Worm (Caenorhabditis elegans) whole organism, L1 larva: ENCODE measurements around the gene B0212.3.
A peak's percentile ranks its signal among the peaks of the same experiment; 100 is the strongest.
"Not testable (repeated sequence)": the region's sequence is repeated elsewhere in the genome, so short reads cannot be mapped to it uniquely, and the experiment has no call there.

Experiments used
- C04F5.9 ChIP-seq: sonication (generic microtip); optimal IDR thresholded peaks from 2 replicates; lab custom pipeline; 2016; ENCODE audit warnings: missing genetic modification characterization, missing compliant biosample characterization
- C16A3.4 ChIP-seq: fragments of 150-350 bp; optimal IDR thresholded peaks from 2 replicates; lab custom pipeline; 2014; ENCODE audit warnings: missing biosample characterization, missing genetic modification characterization
- Y116A8C.19 ChIP-seq: sonication (generic microtip); optimal IDR thresholded peaks from 2 replicates; lab custom pipeline; 2016; ENCODE audit warnings: missing compliant biosample characterization, missing genetic modification characterization, borderline replicate concordance
- aha-1 ChIP-seq: fragments of 150-350 bp; optimal IDR thresholded peaks from 2 replicates; lab custom pipeline; 2014; ENCODE audit warnings: missing biosample characterization, missing genetic modification characterization
- ama-1 ChIP-seq: fragments of 150-350 bp; optimal IDR thresholded peaks from 2 replicates; lab custom pipeline; 2014
- blmp-1 ChIP-seq: fragments of 150-350 bp; optimal IDR thresholded peaks from 2 replicates; lab custom pipeline; 2014; ENCODE audit warnings: missing biosample characterization, missing genetic modification characterization
- ceh-82 ChIP-seq, 3 experiments: fragments of 150-350 bp in 1 of 3; sonication (generic microtip) in 2 of 3; optimal IDR thresholded peaks; 2 replicates each; lab custom pipeline; 2014 to 2017; ENCODE audit warnings: missing biosample characterization in 3 of 3, missing genetic modification characterization in 3 of 3
- dpl-1 ChIP-seq, 3 experiments: fragments of 150-350 bp in 2 of 3; sonication (generic microtip) in 1 of 3; optimal IDR thresholded peaks; 2 replicates each; lab custom pipeline; 2014 to 2017; ENCODE audit warnings: missing biosample characterization in 3 of 3, missing genetic modification characterization in 3 of 3, missing genetic modification reagents in 3 of 3
- dsc-1 ChIP-seq: sonication (generic microtip); optimal IDR thresholded peaks from 2 replicates; lab custom pipeline; 2016; ENCODE audit warnings: mild to moderate bottlenecking, missing genetic modification characterization, missing compliant biosample characterization
- efl-1 ChIP-seq, 4 experiments: fragments of 150-350 bp; optimal IDR thresholded peaks in 3 of 4; peaks in 1 of 4; 1 replicate in 1 of 4; 2 replicates in 3 of 4; lab custom pipeline; 2014; ENCODE audit warnings: missing biosample characterization in 2 of 4, missing genetic modification characterization in 2 of 4, missing genetic modification reagents in 2 of 4
- elt-2 ChIP-seq: sonication (generic microtip); optimal IDR thresholded peaks from 2 replicates; lab custom pipeline; 2016; ENCODE audit warnings: missing genetic modification characterization, mild to moderate bottlenecking, inconsistent platforms, missing compliant biosample characterization, missing genetic modification reagents
- fkh-8 ChIP-seq: sonication (generic microtip); optimal IDR thresholded peaks from 2 replicates; lab custom pipeline; 2016; ENCODE audit warnings: mild to moderate bottlenecking, missing genetic modification characterization, missing compliant biosample characterization
- fos-1 ChIP-seq: fragments of 150-350 bp; optimal IDR thresholded peaks from 2 replicates; lab custom pipeline; 2014; ENCODE audit warnings: missing biosample characterization, missing genetic modification characterization
- hlh-17 ChIP-seq: fragments of 200-800 bp; sonication (Bioruptor generic); optimal IDR thresholded peaks from 2 replicates; lab custom pipeline; 2018; ENCODE audit warnings: missing genetic modification characterization, mild to moderate bottlenecking, missing compliant biosample characterization, moderate library complexity, borderline replicate concordance
- isw-1 ChIP-seq: fragments of 200-800 bp; sonication (Bioruptor generic); IDR thresholded peaks from 2 replicates; pipeline ENCODE4 v1.3.6; 2022; ENCODE audit warnings: missing genetic modification characterization, missing compliant biosample characterization
- lin-35 ChIP-seq, 2 experiments: fragments of 150-350 bp; optimal IDR thresholded peaks; 2 replicates each; lab custom pipeline; 2014; ENCODE audit warnings: missing biosample characterization in 2 of 2, missing genetic modification characterization in 2 of 2, missing genetic modification reagents in 2 of 2
- lsy-2 ChIP-seq, 2 experiments: fragments of 150-350 bp; optimal IDR thresholded peaks; 2 replicates each; lab custom pipeline; 2014; ENCODE audit warnings: missing biosample characterization in 2 of 2, missing genetic modification characterization in 2 of 2
- nhr-11 ChIP-seq: fragments of 150-350 bp; optimal IDR thresholded peaks from 2 replicates; lab custom pipeline; 2014; ENCODE audit warnings: missing biosample characterization, missing genetic modification characterization
- nhr-20 ChIP-seq: sonication (generic microtip); optimal IDR thresholded peaks from 2 replicates; lab custom pipeline; 2016; ENCODE audit warnings: mild to moderate bottlenecking, missing genetic modification characterization, missing compliant biosample characterization
- nhr-237 ChIP-seq: fragments of 150-350 bp; optimal IDR thresholded peaks from 2 replicates; lab custom pipeline; 2014; ENCODE audit warnings: missing biosample characterization, missing genetic modification characterization
- nhr-47 ChIP-seq: sonication (generic microtip); optimal IDR thresholded peaks from 2 replicates; lab custom pipeline; 2016; ENCODE audit warnings: mild to moderate bottlenecking, missing genetic modification characterization, moderate library complexity, missing compliant biosample characterization
- nhr-71 ChIP-seq: sonication (generic microtip); optimal IDR thresholded peaks from 2 replicates; lab custom pipeline; 2016; ENCODE audit warnings: mild to moderate bottlenecking, missing genetic modification characterization, moderate library complexity, missing compliant biosample characterization
- nhr-85 ChIP-seq: sonication (generic microtip); peaks from one replicate; lab custom pipeline; 2016; ENCODE audit warnings: missing genetic modification characterization, inconsistent platforms, missing compliant biosample characterization
- skn-1 ChIP-seq: fragments of 150-350 bp; optimal IDR thresholded peaks from 2 replicates; lab custom pipeline; 2014; ENCODE audit warnings: missing biosample characterization, missing genetic modification characterization
- sox-4 ChIP-seq: sonication (generic microtip); optimal IDR thresholded peaks from 2 replicates; lab custom pipeline; 2016; ENCODE audit warnings: missing genetic modification characterization, missing compliant biosample characterization
- tlp-1 ChIP-seq: fragments of 150-350 bp; optimal IDR thresholded peaks from 2 replicates; lab custom pipeline; 2014; ENCODE audit warnings: missing biosample characterization, missing genetic modification characterization
- unc-130 ChIP-seq: fragments of 150-350 bp; optimal IDR thresholded peaks from 2 replicates; lab custom pipeline; 2017; ENCODE audit warnings: missing biosample characterization, missing genetic modification characterization, inconsistent platforms
- unc-62 ChIP-seq: fragments of 150-350 bp; optimal IDR thresholded peaks from 2 replicates; lab custom pipeline; 2014; ENCODE audit warnings: missing biosample characterization, missing genetic modification reagents, missing genetic modification characterization
- ztf-11 ChIP-seq, 2 experiments: sonication (generic microtip); optimal IDR thresholded peaks; 2 replicates each; lab custom pipeline; 2016 to 2017; ENCODE audit warnings: missing genetic modification characterization in 2 of 2, missing biosample characterization in 1 of 2, missing compliant biosample characterization in 1 of 2

The B0212.3 gene

DNA sequence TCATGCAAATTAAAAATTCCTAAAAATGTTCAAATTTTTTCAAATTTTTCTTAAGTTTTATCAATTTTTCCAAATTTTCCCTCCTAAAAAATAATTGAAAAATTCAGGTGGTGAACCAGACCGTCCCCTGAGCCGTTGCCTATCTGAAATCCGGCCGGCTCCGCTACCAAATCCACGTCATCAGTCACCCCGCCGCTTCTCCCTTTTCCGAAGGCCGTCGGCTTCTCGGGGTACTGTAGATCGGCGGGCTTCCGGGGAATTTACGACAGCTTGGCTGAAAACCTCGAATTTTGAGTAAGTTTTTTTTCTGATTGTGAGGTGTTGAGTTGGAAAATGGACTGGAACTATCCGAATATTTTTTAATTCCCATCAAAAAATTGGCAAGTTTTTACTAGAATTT lies 30.6 kb downstream of the B0212.3 start:
- TF ChIP-seq fkh-8 (no peak), ztf-11 (tag; optimal IDR thresholded peaks at IDR 0.05; lab: Kevin White, UChicago) (no peak)

DNA sequence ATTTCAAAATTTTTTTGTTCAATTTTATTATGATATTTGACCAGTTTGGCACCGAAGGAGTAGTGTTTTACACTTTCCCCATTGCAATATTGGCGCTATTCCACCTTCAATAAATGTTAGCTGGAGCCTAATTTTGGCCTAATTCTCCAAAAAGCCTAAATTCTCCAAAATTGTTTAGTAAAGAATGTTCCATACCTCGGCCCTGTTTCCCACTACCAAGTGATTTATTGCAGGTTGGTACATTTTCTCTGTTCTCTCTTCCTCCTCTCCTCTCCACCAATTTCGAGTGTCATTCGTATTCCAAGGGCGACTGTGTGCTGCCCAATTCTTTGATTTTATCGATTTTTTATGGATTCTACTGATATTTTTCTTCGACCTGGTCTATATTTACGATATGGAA lies 38.2 kb downstream of the B0212.3 start, which contains the start of gene Y37E11B.2:
Gene Y37E11B.2, plus strand, starts transcription at position 301 of the 400 bp plus-strand sequence.
- TF ChIP-seq nhr-11 (tag; lab: Kevin White, UChicago) (no peak), Y116A8C.19 (no peak), isw-1 (GFP tag; lab: Robert Waterston, UW) (no peak)

DNA sequence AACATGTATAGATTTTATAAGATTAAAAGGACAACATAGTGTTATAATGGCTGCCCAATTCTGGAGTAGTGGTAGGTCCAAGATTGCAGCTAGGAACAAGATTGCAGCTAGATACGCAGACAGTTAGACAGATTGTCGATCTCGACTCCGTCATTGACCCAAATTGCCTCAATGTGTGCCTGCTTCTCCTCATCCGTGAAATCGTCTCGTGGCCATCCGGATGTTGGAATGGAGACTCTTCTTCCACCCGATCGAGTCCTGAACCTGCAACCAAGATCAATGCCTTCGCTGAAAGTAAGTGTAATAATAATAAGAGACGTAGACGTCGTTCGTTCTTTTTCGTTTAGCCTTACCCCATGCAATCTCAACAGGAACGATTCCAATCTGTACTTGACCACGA lies 38.7 kb downstream of the B0212.3 start:
- TF ChIP-seq nhr-85 (tag; lab: Kevin White, UChicago) = peak; percentile 63
- TF ChIP-seq elt-2 (tag; lab: Kevin White, UChicago) = no peak
- TF ChIP-seq, all 84 proteins: peak for 1

DNA sequence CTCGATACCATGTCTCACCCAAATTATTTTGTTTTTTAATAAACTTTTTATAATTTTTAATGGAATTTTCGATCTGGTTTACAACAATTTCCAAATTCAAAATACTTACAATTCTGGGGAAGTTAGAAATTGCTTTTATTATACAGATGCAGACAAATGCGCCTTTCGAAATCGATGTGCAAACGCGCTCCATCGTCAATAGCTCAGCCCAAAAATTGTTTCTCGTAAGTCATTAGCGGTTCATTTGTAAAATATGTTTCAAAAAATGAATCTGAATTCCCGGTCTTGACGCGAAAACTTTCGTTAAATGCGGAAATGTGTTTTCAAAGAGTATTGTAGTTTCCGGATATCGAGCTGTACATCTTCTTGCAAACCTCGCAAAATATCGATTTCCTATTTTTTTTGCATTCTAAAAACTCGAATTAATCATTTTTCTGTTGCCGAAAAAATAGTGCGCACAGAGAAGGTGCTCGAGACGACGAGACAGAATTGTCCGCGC lies 39.6 kb downstream of the B0212.3 start, which contains the start of gene Y37E11B.1:
Gene Y37E11B.1, plus strand, starts transcription at position 145 of the 499 bp plus-strand sequence.
- TF ChIP-seq efl-1 (optimal IDR thresholded peaks at IDR 0.05; lab: Kevin White, UChicago) (peak in 1 of 2 experiments; percentile 53), efl-1 (GFP tag; optimal IDR thresholded peaks at IDR 0.05 in 1 of 2; lab: Kevin White, UChicago) (peak; percentile 38 to 91), unc-130 (tag; lab: Kevin White, UChicago) (no peak), skn-1 (tag; lab: Kevin White, UChicago) (peak; percentile 4), fkh-8 (peak; percentile 25), C16A3.4 (tag; lab: Kevin White, UChicago) (no peak), nhr-71 (peak; percentile 19), dpl-1 (GFP tag; optimal IDR thresholded peaks at IDR 0.05; lab: Kevin White, UChicago) (peak in 1 of 3 experiments; percentile 30), lsy-2 (tag; optimal IDR thresholded peaks at IDR 0.05; lab: Kevin White, UChicago) (peak in 1 of 2 experiments; percentile 44), lin-35 (GFP tag; optimal IDR thresholded peaks at IDR 0.05; lab: Kevin White, UChicago) (peak in 1 of 2 experiments; percentile 16)

DNA sequence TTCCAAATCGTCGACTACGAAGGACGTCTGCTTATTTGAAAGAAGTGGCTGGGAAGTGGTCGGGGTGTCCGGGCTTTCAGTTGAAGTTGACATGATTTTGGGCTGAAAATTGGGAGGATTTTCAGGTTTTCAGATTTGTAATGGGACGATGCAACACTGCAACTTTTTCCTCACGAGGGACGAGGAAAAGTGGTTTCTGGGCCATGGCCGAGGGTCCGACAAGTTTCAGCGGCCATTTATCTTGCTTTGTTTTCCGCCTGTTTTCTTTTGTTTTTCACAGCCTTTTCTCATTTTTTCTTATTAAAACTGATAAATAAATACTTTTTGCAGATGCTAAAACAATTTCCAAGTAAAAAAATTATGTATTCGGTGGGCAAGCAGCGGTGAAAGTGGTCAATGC lies 42.8 kb downstream of the B0212.3 start, which contains the start of gene blos-7:
Gene blos-7, minus strand, starts transcription at position 101 of the 400 bp plus-strand sequence.
- TF ChIP-seq unc-62; nhr-85 (tag; lab: Kevin White, UChicago); dpl-1 (GFP tag; optimal IDR thresholded peaks at IDR 0.05; lab: Kevin White, UChicago): not testable (repeated sequence)

DNA sequence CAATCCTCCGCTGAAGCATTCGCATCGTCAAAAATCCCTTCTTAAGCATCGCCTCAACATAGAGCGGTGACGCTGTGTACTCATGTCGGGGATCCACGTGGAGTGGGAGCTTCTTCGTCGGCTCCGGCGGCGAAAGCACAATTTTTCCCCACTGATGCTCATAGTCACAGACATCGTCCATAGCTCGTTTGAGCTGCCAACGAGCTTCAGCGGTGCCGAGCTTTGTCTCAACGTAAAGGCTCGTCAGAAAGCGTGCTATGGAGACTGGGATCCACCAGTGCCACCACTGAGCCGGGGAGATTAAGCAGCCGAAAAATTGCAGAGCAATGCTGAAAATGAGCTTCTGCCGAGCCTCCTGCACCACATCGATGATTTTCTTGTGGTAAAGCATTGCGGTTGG lies 50.8 kb downstream of the B0212.3 start:
- TF ChIP-seq dsc-1 (tag; lab: Kevin White, UChicago) (no peak), tlp-1 (no peak), ama-1 (lab: Kevin White, UChicago) (no peak), nhr-47 (tag; lab: Kevin White, UChicago) (no peak), C04F5.9 (tag; lab: Kevin White, UChicago) (no peak), nhr-71 (no peak), blmp-1 (tag; lab: Kevin White, UChicago) (no peak), hlh-17 (GFP tag; lab: Kevin White, UChicago) (no peak), ceh-82 (tag; optimal IDR thresholded peaks at IDR 0.05; lab: Kevin White, UChicago) (no peak), sox-4 (tag; lab: Kevin White, UChicago) (no peak), aha-1 (no peak), fos-1 (tag; lab: Kevin White, UChicago) (no peak), nhr-237 (no peak), nhr-20 (tag; lab: Kevin White, UChicago) (no peak)
- TF ChIP-seq, all 84 proteins: peak for 0
